Fruit fly (Drosophila melanogaster) whole organism, wandering third instar larva: ENCODE results near the gene betaGlu.

ENCODE experiments used
- Abd-B ChIP-seq: fragments of >200 bp; optimal IDR thresholded peaks from 2 replicates; lab custom pipeline; 2017; ENCODE audit warnings: missing biosample characterization, missing genetic modification characterization
- Dfd ChIP-seq: fragments of >200 bp; optimal IDR thresholded peaks from 2 replicates; lab custom pipeline; 2017; ENCODE audit warnings: missing biosample characterization, missing genetic modification characterization
- HLH106 ChIP-seq: fragments of 200-800 bp; optimal IDR thresholded peaks from 3 replicates; lab custom pipeline; 2019; ENCODE audit warnings: missing biosample characterization, mild to moderate bottlenecking, missing genetic modification characterization, moderate library complexity
- Myc ChIP-seq: fragments of >200 bp; optimal IDR thresholded peaks from 2 replicates; lab custom pipeline; 2017
- OdsH ChIP-seq: fragments of 200-800 bp; sonication (Bioruptor generic); optimal IDR thresholded peaks from 2 replicates; lab custom pipeline; 2016; ENCODE audit warnings: missing biosample characterization, mild to moderate bottlenecking, missing genetic modification characterization
- Sp1 ChIP-seq: fragments of 200-800 bp; sonication (Bioruptor generic); optimal IDR thresholded peaks from 3 replicates; lab custom pipeline; 2019; ENCODE audit warnings: missing biosample characterization, mild to moderate bottlenecking, missing genetic modification characterization, moderate library complexity
- br ChIP-seq: fragments of 200-800 bp; sonication (Bioruptor generic); optimal IDR thresholded peaks from 2 replicates; lab custom pipeline; 2016; ENCODE audit warnings: missing biosample characterization, missing genetic modification characterization
- dmrt93B ChIP-seq: fragments of 200-800 bp; sonication (Bioruptor generic); optimal IDR thresholded peaks from 2 replicates; lab custom pipeline; 2018; ENCODE audit warnings: missing biosample characterization, mild to moderate bottlenecking, missing genetic modification characterization
- rgr ChIP-seq: fragments of 200-800 bp; sonication (Bioruptor generic); optimal IDR thresholded peaks from 3 replicates; lab custom pipeline; 2016; ENCODE audit warnings: missing biosample characterization, mild to moderate bottlenecking, missing genetic modification characterization
- sv ChIP-seq: fragments of 200-800 bp; sonication (Bioruptor generic); optimal IDR thresholded peaks from 3 replicates; lab custom pipeline; 2016; ENCODE audit warnings: missing biosample characterization, missing genetic modification characterization

DNA sequence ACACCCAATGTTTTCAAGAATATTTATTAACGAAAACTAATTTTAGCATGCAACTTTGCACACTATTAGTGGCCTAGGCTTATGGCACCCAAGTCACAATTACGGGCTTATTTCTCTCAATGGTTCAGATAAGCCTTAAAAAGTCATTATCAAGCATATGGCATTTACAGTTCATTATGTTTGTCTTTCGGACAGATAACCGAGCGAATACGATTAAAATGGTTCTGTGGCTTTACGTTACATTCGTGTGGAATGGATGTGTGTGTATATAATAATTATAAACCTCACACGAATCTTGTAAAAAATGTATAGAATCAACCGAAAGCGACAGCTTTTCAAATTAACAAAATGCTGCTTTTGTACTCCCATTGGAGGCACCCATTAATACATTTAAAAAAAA, 36.9 kb upstream of the betaGlu start:
- no peak for TF ChIP-seq Abd-B (GFP tag; lab: Kevin White, UChicago)
- no peak for TF ChIP-seq OdsH (GFP tag; lab: Kevin White, UChicago)
- no peak for TF ChIP-seq Myc (lab: Kevin White, UChicago)
- no peak for TF ChIP-seq br (GFP tag; lab: Kevin White, UChicago)
- TF ChIP-seq rgr = no peak
- no peak for TF ChIP-seq sv (GFP tag; lab: Kevin White, UChicago)
- no peak for TF ChIP-seq Sp1 (GFP tag; lab: Kevin White, UChicago)
- no peak for TF ChIP-seq HLH106 (tag; lab: Kevin White, UChicago)
- no peak for TF ChIP-seq dmrt93B (GFP tag; lab: Kevin White, UChicago)
- no peak for TF ChIP-seq Dfd (GFP tag; lab: Kevin White, UChicago)
